Fruit fly (Drosophila melanogaster): Measurements from ENCODE around the gene CG13926.

The CG13926 gene

DNA sequence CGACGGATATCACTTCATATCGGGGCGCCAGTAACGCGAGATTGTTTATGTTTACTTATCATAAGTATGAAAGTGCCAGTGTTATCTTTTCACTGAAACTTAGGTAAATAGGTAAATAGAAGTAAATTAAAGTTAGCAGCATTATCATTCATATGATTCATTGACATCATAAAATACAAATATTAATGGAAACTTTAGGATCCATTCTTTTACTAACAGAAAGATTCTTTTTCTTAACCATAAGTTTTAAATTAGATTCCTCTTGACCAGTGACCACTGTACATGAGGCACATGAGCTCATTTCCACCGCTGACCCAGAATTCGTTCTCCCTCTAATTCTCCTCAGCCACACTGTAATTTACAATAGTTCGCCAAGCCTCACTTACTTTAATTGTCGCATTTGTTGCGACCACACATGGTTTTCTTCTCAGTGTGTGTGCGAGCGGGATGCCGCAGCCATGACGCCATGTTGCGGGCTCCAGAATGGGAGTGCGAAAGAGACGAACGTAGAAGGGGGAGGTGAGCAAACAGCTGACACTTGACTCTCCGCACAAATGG is 39.5 kb downstream of the CG13926 start (continued):
- 0 out of 2 replicates have a peak, but pooled peaks have one; percentile 37 for TF ChIP-seq CG32532 (GFP tag; IDR thresholded peaks at IDR 0.05)
- TF ChIP-seq dan (GFP tag; IDR thresholded peaks at IDR 0.05): no peak
- 0 out of 2 replicates have a peak, but pooled peaks have one; percentile 18 for TF ChIP-seq seq (GFP tag; IDR thresholded peaks at IDR 0.05)
- peak; percentile 44 for TF ChIP-seq Blimp-1 (GFP tag; optimal IDR thresholded peaks at IDR 0.05)
- TF ChIP-seq CG2712 (tag; optimal IDR thresholded peaks at IDR 0.05): peak; percentile 43
- TF ChIP-seq croc (GFP tag; conservative IDR thresholded peaks at IDR 0.05): no peak
- TF ChIP-seq CG2116 (GFP tag; optimal IDR thresholded peaks at IDR 0.05): peak; percentile 19
- TF ChIP-seq CG1602 (GFP tag; optimal IDR thresholded peaks at IDR 0.05): no peak
- TF ChIP-seq CG17361 (GFP tag; IDR thresholded peaks at IDR 0.05): peak; percentile 44; the same call in 2 of the 3 replicates
- peak; percentile 69 for TF ChIP-seq HHEX (GFP tag; optimal IDR thresholded peaks at IDR 0.05)
- peak; percentile 14 for TF ChIP-seq CG12071 (GFP tag; optimal IDR thresholded peaks at IDR 0.05)
- no peak for TF ChIP-seq CG4360 (GFP tag; IDR thresholded peaks at IDR 0.05)
- no peak for TF ChIP-seq Dfd (GFP tag; optimal IDR thresholded peaks at IDR 0.05)
- peak; percentile 2 for TF ChIP-seq CG13296 (GFP tag; optimal IDR thresholded peaks at IDR 0.05)
- no peak for TF ChIP-seq CG7372 (GFP tag; IDR thresholded peaks at IDR 0.05)
- TF ChIP-seq Optix (GFP tag; IDR thresholded peaks at IDR 0.05): no peak
- no peak for TF ChIP-seq CG17829 (tag; optimal IDR thresholded peaks at IDR 0.05)
- peak; percentile 88 for TF ChIP-seq sens (GFP tag)
- TF ChIP-seq fd96Cb (tag; optimal IDR thresholded peaks at IDR 0.05): peak; percentile 41
- peak in 1 of 2 experiments; percentile 28 for TF ChIP-seq dpn (GFP tag; optimal IDR thresholded peaks at IDR 0.05)
- no peak for TF ChIP-seq CG12769 (tag; optimal IDR thresholded peaks at IDR 0.05)
- TF ChIP-seq CG31224 (GFP tag; IDR thresholded peaks at IDR 0.05): 0 out of 2 replicates have a peak, but pooled peaks have one; percentile 7
- peak; percentile 29 for TF ChIP-seq cwo (GFP tag; optimal IDR thresholded peaks at IDR 0.05)
- peak; percentile 47; the same call in 1 of the 2 replicates for TF ChIP-seq HLH3B (GFP tag; IDR thresholded peaks at IDR 0.05)
- TF ChIP-seq Ets65A (GFP tag): peak; percentile 96
- no peak for TF ChIP-seq CG9932 (GFP tag; IDR thresholded peaks at IDR 0.05)
- TF ChIP-seq MBD-R2 (GFP tag; IDR thresholded peaks at IDR 0.05): 0 out of 2 replicates have a peak, but pooled peaks have one; percentile 18
- TF ChIP-seq zfh2 (GFP tag; optimal IDR thresholded peaks at IDR 0.05): no peak
- peak; percentile 5 for TF ChIP-seq CG8944 (GFP tag; optimal IDR thresholded peaks at IDR 0.05)
- no peak for TF ChIP-seq CG14050 (GFP tag; IDR thresholded peaks at IDR 0.05)
- TF ChIP-seq sd (tag; optimal IDR thresholded peaks at IDR 0.05): peak; percentile 9
- TF ChIP-seq CG12391 (tag; optimal IDR thresholded peaks at IDR 0.05): peak; percentile 26
- no peak for TF ChIP-seq dati (GFP tag; IDR thresholded peaks at IDR 0.05)

DNA sequence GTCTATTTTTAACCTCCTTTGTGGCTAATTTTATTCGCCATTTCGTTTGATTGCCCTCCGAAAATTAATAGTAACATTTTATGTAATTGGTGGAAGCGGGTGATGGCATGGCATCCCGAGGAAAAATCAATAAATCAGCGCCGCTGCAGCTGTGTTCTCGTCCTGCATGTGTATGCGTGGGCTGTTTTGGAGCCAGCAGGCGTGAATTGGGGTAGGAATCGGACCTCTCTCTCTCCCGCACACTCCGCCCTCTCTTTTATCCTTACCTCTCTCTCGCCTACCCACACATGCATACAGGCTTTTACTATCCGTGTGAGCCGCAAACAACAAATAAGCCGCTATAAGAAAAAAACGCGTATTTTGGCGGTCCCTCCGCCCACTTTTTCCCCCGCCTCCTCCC is 40.6 kb downstream of the CG13926 start:
- TF ChIP-seq CG12744 (GFP tag; optimal IDR thresholded peaks at IDR 0.05) (no peak), pzg (GFP tag; optimal IDR thresholded peaks at IDR 0.05) (no peak), CG4730 (GFP tag; IDR thresholded peaks at IDR 0.05) (no peak), CG9817 (tag; optimal IDR thresholded peaks at IDR 0.05) (no peak), CG6765 (GFP tag; optimal IDR thresholded peaks at IDR 0.05) (peak; percentile 5), CG12391 (tag; optimal IDR thresholded peaks at IDR 0.05) (no peak), HmgD (GFP tag; optimal IDR thresholded peaks at IDR 0.05) (no peak), CG4328 (GFP tag; optimal IDR thresholded peaks at IDR 0.05) (no peak), Ada2b (GFP tag; IDR thresholded peaks at IDR 0.05) (no peak), H2.0 (GFP tag; IDR thresholded peaks at IDR 0.05) (no peak), CG6175 (GFP tag; IDR thresholded peaks at IDR 0.05) (no peak), Hr78 (GFP tag; optimal IDR thresholded peaks at IDR 0.05) (no peak), CG13775 (GFP tag; optimal IDR thresholded peaks at IDR 0.05) (no peak), Rx (GFP tag; IDR thresholded peaks at IDR 0.05) (no peak), Sox100B (GFP tag; optimal IDR thresholded peaks at IDR 0.05) (no peak), ATbp (GFP tag; optimal IDR thresholded peaks at IDR 0.05) (no peak), corto (GFP tag; optimal IDR thresholded peaks at IDR 0.05) (no peak), CG8388 (GFP tag; optimal IDR thresholded peaks at IDR 0.05) (no peak), chm (GFP tag; IDR thresholded peaks at IDR 0.05) (no peak), pita (GFP tag; optimal IDR thresholded peaks at IDR 0.05) (no peak), MBD-R2 (GFP tag; IDR thresholded peaks at IDR 0.05) (peak; percentile 60), dan (GFP tag; IDR thresholded peaks at IDR 0.05) (no peak)
